Worm (Caenorhabditis elegans): ENCODE data around the gene T24D5.6.

Gene T24D5.6

DNA sequence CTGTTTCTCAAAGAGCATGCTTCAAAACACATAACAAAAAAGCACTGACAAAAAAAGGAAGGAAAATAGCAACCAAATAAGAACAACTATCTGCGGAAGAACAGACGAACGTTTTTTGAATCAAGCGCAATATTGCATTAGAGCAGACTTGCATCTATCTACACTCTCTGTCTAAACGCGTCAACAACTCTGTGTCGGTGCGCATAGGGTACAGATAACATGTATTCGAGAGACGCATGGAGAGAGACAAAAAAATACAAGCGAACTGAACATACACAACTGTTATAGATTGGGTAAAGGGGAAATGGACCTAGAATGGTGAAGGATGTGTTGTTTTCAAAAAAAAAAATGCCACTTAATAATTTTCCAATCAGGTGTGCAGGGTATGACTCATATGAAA is 31.6 kb downstream of the T24D5.6 start (continued):
- no peak for TF ChIP-seq ceh-45 (GFP tag; IDR thresholded peaks at IDR 0.05)
- TF ChIP-seq T23F11.4 (GFP tag; optimal IDR thresholded peaks at IDR 0.05): no peak
- TF ChIP-seq fkh-6 (tag; optimal IDR thresholded peaks at IDR 0.05): no peak
- TF ChIP-seq ets-4 (tag; optimal IDR thresholded peaks at IDR 0.05): no peak
- no peak for TF ChIP-seq hlh-30 (tag; optimal IDR thresholded peaks at IDR 0.05; ENCODE audit: insufficient read depth)
- TF ChIP-seq dve-1 (tag; optimal IDR thresholded peaks at IDR 0.05): peak; percentile 20
- TF ChIP-seq ceh-30 (tag; optimal IDR thresholded peaks at IDR 0.05): no peak
- TF ChIP-seq mec-3 (tag; optimal IDR thresholded peaks at IDR 0.05; ENCODE audit: borderline replicate concordance): no peak
- peak; percentile 14 for TF ChIP-seq nfya-1 (tag; optimal IDR thresholded peaks at IDR 0.05)
- TF ChIP-seq syd-9 (tag; optimal IDR thresholded peaks at IDR 0.05): no peak
- no peak for TF ChIP-seq Y22D7AL.16 (tag; optimal IDR thresholded peaks at IDR 0.05)
- no peak for TF ChIP-seq pros-1 (tag; optimal IDR thresholded peaks at IDR 0.05)
- peak; percentile 5 for TF ChIP-seq elt-2 (tag; optimal IDR thresholded peaks at IDR 0.05)
- no peak for TF ChIP-seq K02D7.2 (tag; optimal IDR thresholded peaks at IDR 0.05)
- no peak for TF ChIP-seq pqm-1 (tag; optimal IDR thresholded peaks at IDR 0.05)
- TF ChIP-seq nhr-232 (tag; optimal IDR thresholded peaks at IDR 0.05): no peak
- TF ChIP-seq ceh-2 (tag; optimal IDR thresholded peaks at IDR 0.05): no peak
- no peak for TF ChIP-seq hlh-15 (tag; optimal IDR thresholded peaks at IDR 0.05)
- TF ChIP-seq ahr-1 (tag; optimal IDR thresholded peaks at IDR 0.05): no peak
- no peak for TF ChIP-seq ceh-48 (tag; optimal IDR thresholded peaks at IDR 0.05)
- no peak for TF ChIP-seq unc-86 (tag; optimal IDR thresholded peaks at IDR 0.05)
- TF ChIP-seq ref-2 (tag; optimal IDR thresholded peaks at IDR 0.05): no peak

DNA sequence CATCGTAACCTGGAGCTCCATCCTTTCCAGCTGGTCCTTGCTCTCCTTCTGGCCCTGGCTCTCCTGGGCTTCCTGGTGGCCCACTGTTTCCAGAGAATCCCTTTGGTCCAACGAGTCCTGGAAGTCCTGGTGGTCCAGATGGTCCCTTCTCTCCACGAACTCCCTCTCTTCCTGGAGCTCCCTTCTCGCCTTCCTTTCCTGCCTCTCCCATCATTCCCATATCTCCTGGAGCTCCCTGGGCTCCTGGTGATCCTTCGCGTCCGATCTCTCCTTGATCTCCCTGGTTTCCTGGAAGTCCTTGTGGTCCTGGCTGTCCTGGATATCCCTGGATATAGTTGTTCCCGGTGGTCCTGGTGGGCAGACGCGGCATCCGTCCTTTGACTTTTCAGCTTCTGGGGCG is 32.8 kb downstream of the T24D5.6 start:
- TF ChIP-seq ceh-31 (tag; optimal IDR thresholded peaks at IDR 0.05) (no peak), ceh-14 (tag; optimal IDR thresholded peaks at IDR 0.05) (peak; percentile 9), elt-4 (tag; optimal IDR thresholded peaks at IDR 0.05) (peak; percentile 17), C08G9.2 (tag; optimal IDR thresholded peaks at IDR 0.05) (peak; percentile 18)

DNA sequence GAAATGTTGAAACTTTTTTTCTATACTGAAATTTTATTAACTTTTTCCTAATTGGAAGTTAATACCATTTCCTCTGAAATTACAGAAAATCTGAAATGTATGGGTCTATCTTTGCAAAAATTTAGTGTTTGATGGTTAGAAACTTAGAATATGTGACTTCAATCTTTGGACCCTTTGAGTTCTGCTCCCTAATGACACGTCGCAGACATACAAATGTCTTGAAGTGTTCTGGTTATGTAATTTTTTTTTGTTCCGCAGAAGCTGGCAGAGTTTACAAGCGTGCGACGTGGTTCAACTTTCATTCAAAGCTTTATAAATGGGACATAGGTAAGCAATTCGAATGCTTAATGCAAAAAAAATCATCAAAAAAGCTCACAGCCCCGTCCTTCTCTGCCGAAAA is 34.6 kb downstream of the T24D5.6 start:
- TF ChIP-seq nhr-11 (tag; optimal IDR thresholded peaks at IDR 0.05) (no peak), unc-55 (GFP tag; optimal IDR thresholded peaks at IDR 0.05) (no peak), unc-86 (tag; optimal IDR thresholded peaks at IDR 0.05) (no peak), sox-4 (tag; optimal IDR thresholded peaks at IDR 0.05) (no peak), npax-4 (tag; optimal IDR thresholded peaks at IDR 0.05) (no peak), K02D7.2 (tag; optimal IDR thresholded peaks at IDR 0.05) (no peak), sdc-2 (tag; optimal IDR thresholded peaks at IDR 0.05) (no peak), ceh-14 (tag; optimal IDR thresholded peaks at IDR 0.05) (no peak), sox-2 (GFP tag; IDR thresholded peaks at IDR 0.05) (no peak), elt-2 (tag; optimal IDR thresholded peaks at IDR 0.05) (no peak), pax-1 (tag; optimal IDR thresholded peaks at IDR 0.05) (no peak), ttx-3 (tag; optimal IDR thresholded peaks at IDR 0.05) (no peak), hlh-6 (tag; optimal IDR thresholded peaks at IDR 0.05) (no peak), hlh-15 (tag; optimal IDR thresholded peaks at IDR 0.05) (no peak), C38D4.7 (GFP tag; optimal IDR thresholded peaks at IDR 0.05) (no peak), Y22D7AL.16 (tag; optimal IDR thresholded peaks at IDR 0.05) (no peak), ceh-6 (GFP tag; optimal IDR thresholded peaks at IDR 0.05) (no peak), ceh-19 (GFP tag; optimal IDR thresholded peaks at IDR 0.05) (no peak), pha-4 (tag; optimal IDR thresholded peaks at IDR 0.05) (no peak), F13H6.1 (tag; optimal IDR thresholded peaks at IDR 0.05) (no peak)
